Fruit fly (Drosophila melanogaster) whole organism, pupa: Measurements from ENCODE around the gene CG17598.
A peak's percentile ranks its signal among the peaks of the same experiment; 100 is the strongest.

ENCODE experiments used
- CG10348 ChIP-seq: fragments of 200-800 bp; sonication (Bioruptor generic); IDR thresholded peaks from 2 replicates; pipeline ENCODE4 v1.3.6; 2022; ENCODE audit warnings: missing biosample characterization, missing genetic modification characterization
- CG12605 ChIP-seq: fragments of 200-800 bp; sonication (Bioruptor generic); IDR thresholded peaks from 2 replicates; pipeline ENCODE4 v1.3.6; 2022; ENCODE audit warnings: missing biosample characterization, missing genetic modification characterization
- CG13204 ChIP-seq: fragments of 200-800 bp; sonication (Bioruptor generic); optimal IDR thresholded peaks from 2 replicates; lab custom pipeline; 2018; ENCODE audit warnings: missing biosample characterization, mild to moderate bottlenecking, missing genetic modification characterization, moderate library complexity
- CG14655 ChIP-seq: fragments of 200-800 bp; sonication (Bioruptor generic); optimal IDR thresholded peaks from 3 replicates; lab custom pipeline; 2017; ENCODE audit warnings: mild to moderate bottlenecking, missing biosample characterization, missing genetic modification reagents, missing genetic modification characterization
- CG15710 ChIP-seq: fragments of 200-800 bp; sonication (Bioruptor generic); optimal IDR thresholded peaks from 2 replicates; lab custom pipeline; 2018; ENCODE audit warnings: missing biosample characterization, mild to moderate bottlenecking, missing genetic modification characterization, moderate library complexity
- CG17806 ChIP-seq: fragments of 200-800 bp; sonication (Bioruptor generic); optimal IDR thresholded peaks from 2 replicates; lab custom pipeline; 2018; ENCODE audit warnings: missing biosample characterization, mild to moderate bottlenecking, missing genetic modification characterization, moderate library complexity
- CG32121 ChIP-seq: fragments of 200-800 bp; sonication (Bioruptor generic); IDR thresholded peaks from 2 replicates; pipeline ENCODE4 v1.3.6; 2022; ENCODE audit warnings: missing biosample characterization, missing genetic modification characterization
- CG34367 ChIP-seq: fragments of 200-800 bp; sonication (Bioruptor generic); optimal IDR thresholded peaks from 2 replicates; lab custom pipeline; 2018; ENCODE audit warnings: missing biosample characterization, mild to moderate bottlenecking, missing genetic modification characterization
- CG4496 ChIP-seq: fragments of 200-800 bp; sonication (Bioruptor generic); IDR thresholded peaks from 3 replicates; pipeline ENCODE4 v1.3.6; 2022; ENCODE audit warnings: missing biosample characterization, missing genetic modification characterization
- CG8159 ChIP-seq: fragments of 200-800 bp; sonication (Bioruptor generic); optimal IDR thresholded peaks from 3 replicates; lab custom pipeline; 2018; ENCODE audit warnings: missing biosample characterization, mild to moderate bottlenecking, missing genetic modification characterization, moderate library complexity
- CG8301 ChIP-seq: fragments of 200-800 bp; sonication (Bioruptor generic); optimal IDR thresholded peaks from 2 replicates; lab custom pipeline; 2018; ENCODE audit warnings: missing biosample characterization, mild to moderate bottlenecking, missing genetic modification characterization
- CG9948 ChIP-seq: fragments of 200-800 bp; sonication (Bioruptor generic); optimal IDR thresholded peaks from 2 replicates; lab custom pipeline; 2018; ENCODE audit warnings: missing biosample characterization, mild to moderate bottlenecking, missing genetic modification characterization, moderate library complexity
- D1 ChIP-seq: fragments of 200-800 bp; sonication (Bioruptor generic); optimal IDR thresholded peaks from 2 replicates; lab custom pipeline; 2018; ENCODE audit warnings: missing biosample characterization, mild to moderate bottlenecking, missing genetic modification characterization, moderate library complexity
- EcR ChIP-seq: fragments of 200-800 bp; sonication (Bioruptor generic); optimal IDR thresholded peaks from 3 replicates; lab custom pipeline; 2019; ENCODE audit warnings: missing biosample characterization, missing genetic modification characterization, mild to moderate bottlenecking, moderate library complexity, missing genetic modification reagents
- Ets98B ChIP-seq: fragments of 200-800 bp; sonication (Bioruptor generic); IDR thresholded peaks from 2 replicates; pipeline ENCODE4 v1.3.6; 2022; ENCODE audit warnings: missing biosample characterization, missing genetic modification characterization
- Pif1A ChIP-seq: fragments of 200-800 bp; sonication (Bioruptor generic); optimal IDR thresholded peaks from 3 replicates; lab custom pipeline; 2016; ENCODE audit warnings: missing biosample characterization, missing genetic modification characterization
- Pif1B ChIP-seq: fragments of 200-800 bp; sonication (Bioruptor generic); optimal IDR thresholded peaks from 3 replicates; lab custom pipeline; 2016; ENCODE audit warnings: missing biosample characterization, missing genetic modification characterization
- Snoo ChIP-seq: fragments of 200-800 bp; sonication (Bioruptor generic); optimal IDR thresholded peaks from 3 replicates; lab custom pipeline; 2017; ENCODE audit warnings: missing biosample characterization, mild to moderate bottlenecking, missing genetic modification characterization, inconsistent platforms
- fd96Ca ChIP-seq: fragments of 200-800 bp; sonication (Bioruptor generic); IDR thresholded peaks from 3 replicates; pipeline ENCODE4 v1.3.6; 2022; ENCODE audit warnings: missing biosample characterization, missing genetic modification characterization
- gl ChIP-seq: fragments of 200-800 bp; sonication (Bioruptor generic); optimal IDR thresholded peaks from 2 replicates; lab custom pipeline; 2018; ENCODE audit warnings: missing biosample characterization, mild to moderate bottlenecking, missing genetic modification characterization
- rn ChIP-seq: fragments of 200-800 bp; sonication (Bioruptor generic); IDR thresholded peaks from 2 replicates; pipeline ENCODE4 v1.3.6; 2022; ENCODE audit warnings: missing biosample characterization, missing genetic modification characterization

CG17598 gene

DNA sequence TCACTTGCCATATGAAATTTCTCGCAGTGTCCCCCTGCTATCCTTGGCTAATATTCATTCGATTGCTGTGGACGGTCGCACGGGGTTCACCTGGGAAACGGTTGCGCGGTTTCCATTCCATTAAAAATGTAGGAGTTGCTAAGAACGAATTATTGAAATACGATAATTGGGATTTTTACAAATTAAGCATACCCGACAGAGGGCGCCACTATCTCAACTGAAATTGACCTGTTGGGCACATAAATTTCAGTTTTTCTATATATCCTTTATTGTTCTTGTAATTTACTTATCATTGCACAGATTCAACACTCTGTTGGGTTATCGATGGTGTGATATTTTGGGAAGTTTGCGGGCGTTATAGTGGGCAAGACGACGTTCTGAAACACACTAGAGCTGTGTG is 4.5 kb upstream of the CG17598 start:
- TF ChIP-seq CG15710 (tag; lab: Kevin White, UChicago): no peak

DNA sequence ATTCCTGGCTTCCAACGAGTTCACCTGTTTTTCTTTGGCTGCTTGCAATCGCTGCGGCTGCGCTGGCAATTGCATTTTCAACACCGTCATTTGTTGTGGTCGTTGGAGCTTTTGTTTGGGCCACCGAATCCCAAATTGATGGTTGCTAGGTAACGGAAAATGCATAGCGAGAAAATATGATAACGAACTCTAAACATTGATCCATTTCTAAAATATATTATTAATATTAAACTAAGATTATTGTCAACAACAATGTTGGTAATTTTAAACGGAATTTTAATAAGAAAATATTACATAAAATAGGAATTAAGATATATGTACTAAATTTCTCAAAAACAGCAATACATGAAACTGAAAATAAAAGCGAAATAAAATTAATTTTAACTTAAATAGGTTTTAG is 4.0 kb upstream of the CG17598 start, which contains the start of gene Cluap1:
Gene Cluap1, minus strand, starts transcription at position 101 of the 400 bp plus-strand sequence.
- TF ChIP-seq Pif1A (GFP tag; lab: Kevin White, UChicago) (no peak), CG8301 (tag; lab: Kevin White, UChicago) (no peak), CG9948 (tag; lab: Kevin White, UChicago) (no peak), fd96Ca (no peak), CG14655 (GFP tag; lab: Kevin White, UChicago) (no peak), rn (GFP tag; lab: Robert Waterston, UW) (no peak), gl (no peak), D1 (tag; lab: Kevin White, UChicago) (no peak), CG32121 (GFP tag; lab: Robert Waterston, UW) (no peak), CG8159 (tag; lab: Kevin White, UChicago) (no peak), CG10348 (no peak), CG4496 (GFP tag; lab: Robert Waterston, UW) (no peak), Snoo (tag; lab: Kevin White, UChicago) (no peak)

DNA sequence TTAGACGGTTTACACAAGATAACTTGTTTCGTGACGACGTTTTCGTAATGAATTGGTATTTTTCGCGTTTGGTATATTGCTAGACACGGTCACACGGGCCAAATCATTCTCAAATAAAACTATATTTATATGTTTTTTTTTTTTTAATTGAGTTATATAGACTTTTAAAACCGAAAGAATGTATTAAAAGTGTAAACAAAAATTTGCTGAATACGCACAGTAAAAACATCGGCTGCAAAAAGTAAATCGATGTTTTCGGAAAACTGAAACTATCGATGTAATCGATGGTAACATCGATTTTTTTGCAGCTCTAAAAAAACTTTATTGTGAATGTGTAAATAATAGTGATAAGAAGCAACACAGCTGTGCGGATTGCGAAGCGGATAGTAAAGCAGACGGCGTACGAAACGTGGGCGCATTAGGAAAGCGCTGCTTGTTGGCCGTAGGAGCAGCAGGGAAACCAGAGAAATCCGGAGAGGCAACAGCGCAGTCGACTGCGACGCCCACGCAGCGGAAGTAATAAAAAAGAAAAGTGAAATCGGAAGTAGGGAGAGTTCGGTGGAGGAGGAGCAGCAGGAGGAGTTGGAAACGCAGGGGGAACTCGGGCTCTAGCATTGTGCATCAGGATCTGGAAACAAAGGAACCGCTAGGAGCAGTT is 10.4 kb downstream of the CG17598 start, which contains the start of gene S6kII:
Gene S6kII, plus strand, starts transcription at position 301 of the 658 bp plus-strand sequence.
- TF ChIP-seq CG8159 (tag; lab: Kevin White, UChicago): no peak
- no peak for TF ChIP-seq D1 (tag; lab: Kevin White, UChicago)
- TF ChIP-seq, all 21 proteins: peak for 0

DNA sequence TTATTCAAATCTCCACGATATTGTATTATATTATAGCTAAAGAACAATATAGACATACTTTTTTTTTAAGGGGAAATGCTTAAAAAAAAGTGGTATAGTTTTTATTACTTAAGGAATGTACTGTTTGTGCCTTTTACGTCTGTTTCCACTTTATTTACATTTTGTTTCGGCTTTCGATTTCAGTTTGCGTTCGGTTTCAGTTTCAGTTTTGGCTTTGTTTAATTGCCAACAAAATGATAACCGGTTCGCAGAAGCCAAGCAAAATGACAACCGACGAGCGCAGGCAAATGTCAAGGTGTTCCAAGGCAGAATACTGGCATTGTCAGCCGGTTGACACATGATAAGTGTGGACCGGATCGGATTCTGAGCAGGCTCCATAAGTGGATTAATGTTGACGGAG is 13.0 kb downstream of the CG17598 start:
- TF ChIP-seq CG10348 (no peak), CG17806 (tag; lab: Kevin White, UChicago) (no peak)

DNA sequence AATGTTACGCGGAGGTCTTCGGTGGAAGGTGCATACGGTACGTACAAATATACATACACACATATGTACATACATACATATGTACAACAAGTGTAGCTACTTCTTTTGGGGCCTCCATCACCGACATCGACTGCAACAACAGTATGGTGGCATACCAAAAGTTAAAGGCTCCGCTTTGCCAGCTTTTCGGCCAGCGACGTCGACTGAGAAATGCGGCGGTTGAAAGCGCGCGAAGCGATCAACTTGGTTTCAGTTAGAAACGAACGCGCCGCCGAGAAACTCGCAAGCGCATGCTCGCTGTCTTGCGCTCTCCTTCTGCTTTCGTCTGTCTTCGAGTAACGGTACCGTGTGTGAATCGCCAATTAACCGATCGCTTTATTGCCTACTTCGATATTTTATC is 25.2 kb downstream of the CG17598 start, which contains the start of gene CG17600:
Gene CG17600, plus strand, starts transcription at position 250 of the 400 bp plus-strand sequence.
- TF ChIP-seq CG4496 (GFP tag; lab: Robert Waterston, UW): 0 out of 3 replicates have a peak, but pooled peaks have one; percentile 17
- TF ChIP-seq Pif1A (GFP tag; lab: Kevin White, UChicago): no peak
- no peak for TF ChIP-seq CG8301 (tag; lab: Kevin White, UChicago)
- TF ChIP-seq Ets98B (GFP tag; lab: Robert Waterston, UW): peak; percentile 24; the same call in 1 of the 2 replicates
- TF ChIP-seq Snoo (tag; lab: Kevin White, UChicago): no peak
- TF ChIP-seq EcR (GFP tag; lab: Kevin White, UChicago): no peak
- no peak for TF ChIP-seq CG9948 (tag; lab: Kevin White, UChicago)

DNA sequence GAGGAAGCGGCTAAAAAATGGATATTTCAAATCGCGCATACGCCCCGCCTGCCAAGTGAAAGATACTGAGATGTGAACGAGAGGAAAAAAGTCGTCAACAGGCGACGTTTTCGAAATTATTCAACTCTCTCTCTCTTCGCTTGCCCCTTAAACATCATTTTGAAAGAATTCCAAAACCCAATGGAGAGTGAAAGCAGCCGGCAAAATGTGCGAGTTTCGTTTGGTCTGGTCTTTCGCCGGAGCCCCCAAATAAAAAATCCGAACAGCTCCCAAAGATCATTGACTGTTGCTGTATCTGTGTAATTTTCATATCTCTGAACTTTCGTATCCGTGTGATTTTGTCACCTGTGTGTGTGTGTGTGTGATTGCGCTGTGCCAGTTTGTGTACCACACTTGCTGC is 28.1 kb downstream of the CG17598 start:
- no peak for TF ChIP-seq CG13204 (GFP tag; lab: Kevin White, UChicago)

DNA sequence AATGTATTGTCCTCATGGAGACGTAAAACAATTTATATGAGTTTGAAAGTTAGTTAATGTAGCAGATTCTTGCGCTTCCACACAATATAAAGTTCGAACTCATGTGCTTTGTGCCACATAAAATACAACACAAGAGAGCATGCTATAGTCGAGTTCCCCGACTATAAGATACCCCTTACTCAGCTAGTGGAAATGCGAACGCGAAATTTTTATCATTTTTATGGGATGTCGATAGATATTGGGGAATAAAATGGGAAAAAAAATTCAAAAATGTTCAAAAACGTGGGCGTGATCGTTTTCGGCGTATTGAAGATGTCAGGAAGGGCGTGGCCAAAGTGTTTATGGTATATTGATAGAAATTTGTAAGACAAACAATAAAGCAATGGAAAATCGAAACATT is 29.4 kb downstream of the CG17598 start:
- TF ChIP-seq fd96Ca (no peak), CG15710 (tag; lab: Kevin White, UChicago) (no peak), CG13204 (GFP tag; lab: Kevin White, UChicago) (no peak), Snoo (tag; lab: Kevin White, UChicago) (no peak), CG10348 (no peak), Pif1B (no peak), CG8301 (tag; lab: Kevin White, UChicago) (no peak), CG9948 (tag; lab: Kevin White, UChicago) (no peak), CG14655 (GFP tag; lab: Kevin White, UChicago) (no peak), CG12605 (GFP tag; lab: Robert Waterston, UW) (no peak), CG34367 (tag; lab: Kevin White, UChicago) (no peak), CG8159 (tag; lab: Kevin White, UChicago) (no peak), CG32121 (GFP tag; lab: Robert Waterston, UW) (no peak), EcR (GFP tag; lab: Kevin White, UChicago) (no peak), rn (GFP tag; lab: Robert Waterston, UW) (no peak), D1 (tag; lab: Kevin White, UChicago) (no peak), Ets98B (GFP tag; lab: Robert Waterston, UW) (no peak), Pif1A (GFP tag; lab: Kevin White, UChicago) (no peak), gl (no peak), CG17806 (tag; lab: Kevin White, UChicago) (no peak)
